Worm (Caenorhabditis elegans) whole organism, young adult: ENCODE results near the gene F54D10.7.

Experiments used
- D2030.7 ChIP-seq: fragments of 200-800 bp; sonication (Bioruptor generic); IDR thresholded peaks from 2 replicates; pipeline ENCODE4 v1.3.6; 2022; ENCODE audit warnings: missing genetic modification reagents, missing genetic modification characterization, missing compliant biosample characterization
- F10E7.11 ChIP-seq: sonication (generic microtip); optimal IDR thresholded peaks from 2 replicates; lab custom pipeline; 2017; ENCODE audit warnings: mild to moderate bottlenecking, missing genetic modification characterization, moderate library complexity, missing compliant biosample characterization
- F33H1.4 ChIP-seq: fragments of 200-800 bp; sonication (Bioruptor generic); IDR thresholded peaks from 2 replicates; pipeline ENCODE4 v1.3.6; 2022; ENCODE audit warnings: missing genetic modification reagents, missing genetic modification characterization, missing compliant biosample characterization
- F37B4.10 ChIP-seq: fragments of 200-800 bp; sonication (Bioruptor generic); IDR thresholded peaks from 2 replicates; pipeline ENCODE4 v1.3.6; 2022; ENCODE audit warnings: missing genetic modification characterization, missing compliant biosample characterization
- F57A8.1 ChIP-seq: fragments of 200-800 bp; sonication (Bioruptor generic); optimal IDR thresholded peaks from 2 replicates; lab custom pipeline; 2018; ENCODE audit warnings: mild to moderate bottlenecking, missing genetic modification characterization, moderate library complexity, missing compliant biosample characterization
- F57C9.4 ChIP-seq: sonication (generic microtip); optimal IDR thresholded peaks from 2 replicates; lab custom pipeline; 2017; ENCODE audit warnings: mild to moderate bottlenecking, missing genetic modification characterization, missing compliant biosample characterization
- K11D2.4 ChIP-seq: fragments of 200-800 bp; sonication (Bioruptor generic); IDR thresholded peaks from 2 replicates; pipeline ENCODE4 v1.3.6; 2022; ENCODE audit warnings: missing genetic modification reagents, missing genetic modification characterization, missing compliant biosample characterization
- T26A5.8 ChIP-seq: sonication (generic microtip); optimal IDR thresholded peaks from 2 replicates; lab custom pipeline; 2016; ENCODE audit warnings: missing genetic modification characterization, missing compliant biosample characterization
- Y56A3A.18 ChIP-seq: fragments of 200-800 bp; sonication (Bioruptor generic); IDR thresholded peaks from 2 replicates; pipeline ENCODE4 v1.3.6; 2022; ENCODE audit warnings: missing genetic modification reagents, missing genetic modification characterization, missing compliant biosample characterization
- ama-1 ChIP-seq, 3 experiments: fragments of 150-350 bp in 1 of 3; sonication (generic microtip) in 2 of 3; optimal IDR thresholded peaks; 2 replicates each; lab custom pipeline; 2014 to 2018; ENCODE audit warnings: missing biosample characterization in 2 of 3, missing genetic modification characterization in 2 of 3, missing genetic modification reagents in 2 of 3
- aptf-3 ChIP-seq: fragments of 200-800 bp; sonication (Bioruptor generic); IDR thresholded peaks from 2 replicates; pipeline ENCODE4 v1.3.6; 2022; ENCODE audit warnings: missing genetic modification characterization, missing compliant biosample characterization
- atf-7 ChIP-seq: sonication (generic microtip); optimal IDR thresholded peaks from 2 replicates; lab custom pipeline; 2017; ENCODE audit warnings: mild to moderate bottlenecking, missing genetic modification characterization, missing compliant biosample characterization
- attf-3 ChIP-seq: fragments of 200-800 bp; sonication (Bioruptor generic); conservative IDR thresholded peaks from 2 replicates; pipeline ENCODE4 v1.3.6; 2022; ENCODE audit warnings: missing genetic modification reagents, missing genetic modification characterization, missing compliant biosample characterization
- ceh-100 ChIP-seq: fragments of 200-800 bp; sonication (Bioruptor generic); IDR thresholded peaks from 2 replicates; pipeline ENCODE4 v1.3.6; 2022; ENCODE audit warnings: missing genetic modification reagents, missing genetic modification characterization, missing compliant biosample characterization
- ceh-91 ChIP-seq: fragments of 200-800 bp; sonication (Bioruptor generic); IDR thresholded peaks from 2 replicates; pipeline ENCODE4 v1.3.6; 2022; ENCODE audit warnings: missing genetic modification reagents, missing genetic modification characterization, missing compliant biosample characterization
- chd-7 ChIP-seq: sonication (generic microtip); optimal IDR thresholded peaks from 2 replicates; lab custom pipeline; 2016; ENCODE audit warnings: mild to moderate bottlenecking, missing genetic modification characterization, moderate library complexity, missing compliant biosample characterization
- die-1 ChIP-seq: sonication (generic microtip); optimal IDR thresholded peaks from 2 replicates; lab custom pipeline; 2016; ENCODE audit warnings: missing genotype, mild to moderate bottlenecking, missing genetic modification characterization, missing compliant biosample characterization
- dox-1 ChIP-seq: fragments of 200-800 bp; sonication (Bioruptor generic); IDR thresholded peaks from 2 replicates; pipeline ENCODE4 v1.3.6; 2022; ENCODE audit warnings: missing genetic modification reagents, missing genetic modification characterization, missing compliant biosample characterization
- dpff-1 ChIP-seq: sonication (generic microtip); optimal IDR thresholded peaks from 2 replicates; lab custom pipeline; 2017; ENCODE audit warnings: mild to moderate bottlenecking, missing genetic modification characterization, missing compliant biosample characterization
- efl-1 ChIP-seq: fragments of 150-350 bp; optimal IDR thresholded peaks from 2 replicates; lab custom pipeline; 2014; ENCODE audit warnings: missing biosample characterization, missing genetic modification reagents, missing genetic modification characterization
- egrh-3 ChIP-seq: fragments of 200-800 bp; sonication (Bioruptor generic); IDR thresholded peaks from 2 replicates; pipeline ENCODE4 v1.3.6; 2022; ENCODE audit warnings: missing genetic modification reagents, missing genetic modification characterization, missing compliant biosample characterization
- fkh-3 ChIP-seq: sonication (generic microtip); optimal IDR thresholded peaks from 2 replicates; lab custom pipeline; 2016; ENCODE audit warnings: mild to moderate bottlenecking, missing genetic modification characterization, missing compliant biosample characterization
- gei-17 ChIP-seq: fragments of 200-800 bp; sonication (Bioruptor generic); optimal IDR thresholded peaks from 2 replicates; lab custom pipeline; 2018; ENCODE audit warnings: mild to moderate bottlenecking, missing genetic modification characterization, missing compliant biosample characterization
- him-1 ChIP-seq: sonication (generic microtip); optimal IDR thresholded peaks from 2 replicates; lab custom pipeline; 2016; ENCODE audit warnings: missing genotype, missing genetic modification reagents, missing genetic modification characterization, missing compliant biosample characterization
- hlh-12 ChIP-seq: sonication (generic microtip); optimal IDR thresholded peaks from 2 replicates; lab custom pipeline; 2016; ENCODE audit warnings: missing genetic modification characterization, missing compliant biosample characterization
- hmg-20 ChIP-seq: fragments of 200-800 bp; sonication (Bioruptor generic); IDR thresholded peaks from 2 replicates; pipeline ENCODE4 v1.3.6; 2022; ENCODE audit warnings: missing genetic modification reagents, missing genetic modification characterization, missing compliant biosample characterization
- hsf-1 ChIP-seq: fragments of 200-800 bp; sonication (Bioruptor generic); IDR thresholded peaks from 2 replicates; pipeline ENCODE4 v1.3.6; 2022; ENCODE audit warnings: missing genetic modification reagents, missing genetic modification characterization, missing compliant biosample characterization
- let-526 ChIP-seq: fragments of 200-800 bp; sonication (Bioruptor generic); IDR thresholded peaks from 2 replicates; pipeline ENCODE4 v1.3.6; 2022; ENCODE audit warnings: missing genetic modification reagents, missing genetic modification characterization, missing compliant biosample characterization
- lin-54 ChIP-seq: fragments of 200-800 bp; sonication (Bioruptor generic); optimal IDR thresholded peaks from 2 replicates; lab custom pipeline; 2018; ENCODE audit warnings: mild to moderate bottlenecking, missing genetic modification characterization, missing compliant biosample characterization
- lsl-1 ChIP-seq: fragments of 200-800 bp; sonication (Bioruptor generic); optimal IDR thresholded peaks from 2 replicates; lab custom pipeline; 2018; ENCODE audit warnings: mild to moderate bottlenecking, missing genetic modification characterization, moderate library complexity, missing compliant biosample characterization
- madf-6 ChIP-seq: fragments of 200-800 bp; sonication (Bioruptor generic); IDR thresholded peaks from 2 replicates; pipeline ENCODE4 v1.3.6; 2022; ENCODE audit warnings: missing genetic modification reagents, missing genetic modification characterization, missing compliant biosample characterization
- madf-8 ChIP-seq: fragments of 200-800 bp; sonication (Bioruptor generic); conservative IDR thresholded peaks from 2 replicates; pipeline ENCODE4 v1.3.6; 2022; ENCODE audit warnings: missing genetic modification reagents, missing genetic modification characterization, missing compliant biosample characterization
- mcd-1 ChIP-seq: fragments of 200-800 bp; sonication (Bioruptor generic); IDR thresholded peaks from 2 replicates; pipeline ENCODE4 v1.3.6; 2022; ENCODE audit warnings: missing genetic modification reagents, missing genetic modification characterization, missing compliant biosample characterization
- nhr-80 ChIP-seq: sonication (generic microtip); optimal IDR thresholded peaks from 2 replicates; lab custom pipeline; 2016; ENCODE audit warnings: missing genetic modification characterization, missing compliant biosample characterization
- sdz-38 ChIP-seq: sonication (generic microtip); optimal IDR thresholded peaks from 2 replicates; lab custom pipeline; 2016; ENCODE audit warnings: missing genotype, missing genetic modification characterization, missing compliant biosample characterization
- snpc-1.3 ChIP-seq: sonication (generic microtip); optimal IDR thresholded peaks from 2 replicates; lab custom pipeline; 2017; ENCODE audit warnings: missing genetic modification characterization, mild to moderate bottlenecking, missing compliant biosample characterization, antibody characterized with exemption, moderate library complexity, missing genotype, missing genetic modification reagents; ENCODE audit not compliant: insufficient read depth
- snpc-3.4 ChIP-seq: sonication (generic microtip); optimal IDR thresholded peaks from 2 replicates; lab custom pipeline; 2017; ENCODE audit warnings: missing genetic modification characterization, mild to moderate bottlenecking, missing compliant biosample characterization, antibody characterized with exemption, moderate library complexity, missing genotype, missing genetic modification reagents
- somi-1 ChIP-seq: fragments of 200-800 bp; sonication (Bioruptor generic); optimal IDR thresholded peaks from 2 replicates; lab custom pipeline; 2018; ENCODE audit warnings: mild to moderate bottlenecking, missing genetic modification characterization, missing compliant biosample characterization
- tbp1 ChIP-seq: fragments of 200-800 bp; sonication (Bioruptor generic); optimal IDR thresholded peaks from 2 replicates; lab custom pipeline; 2018; ENCODE audit warnings: mild to moderate bottlenecking, missing genetic modification characterization, missing compliant biosample characterization
- tbx-9 ChIP-seq: sonication (generic microtip); optimal IDR thresholded peaks from 2 replicates; lab custom pipeline; 2016; ENCODE audit warnings: borderline replicate concordance, missing genetic modification characterization, inconsistent platforms, missing compliant biosample characterization
- xnd-1 ChIP-seq: sonication (generic microtip); optimal IDR thresholded peaks from 2 replicates; lab custom pipeline; 2016; ENCODE audit warnings: missing genotype, missing genetic modification reagents, missing genetic modification characterization, missing compliant biosample characterization
- zim-3 ChIP-seq: sonication (generic microtip); optimal IDR thresholded peaks from 2 replicates; lab custom pipeline; 2017; ENCODE audit warnings: mild to moderate bottlenecking, missing genetic modification characterization, moderate library complexity, missing compliant biosample characterization
- ztf-22 ChIP-seq: fragments of 200-800 bp; sonication (Bioruptor generic); optimal IDR thresholded peaks from 2 replicates; lab custom pipeline; 2018; ENCODE audit warnings: mild to moderate bottlenecking, missing genetic modification characterization, moderate library complexity, missing compliant biosample characterization
- ztf-25 ChIP-seq: fragments of 200-800 bp; sonication (Bioruptor generic); IDR thresholded peaks from 2 replicates; pipeline ENCODE4 v1.3.6; 2022; ENCODE audit warnings: missing genetic modification reagents, missing genetic modification characterization, missing compliant biosample characterization
- ztf-26 ChIP-seq: sonication (generic microtip); optimal IDR thresholded peaks from 2 replicates; lab custom pipeline; 2017; ENCODE audit warnings: missing genetic modification characterization, missing compliant biosample characterization
- ztf-3 ChIP-seq: fragments of 200-800 bp; sonication (Bioruptor generic); optimal IDR thresholded peaks from 2 replicates; lab custom pipeline; 2018; ENCODE audit warnings: mild to moderate bottlenecking, missing genetic modification characterization, missing compliant biosample characterization
- ztf-6 ChIP-seq: fragments of 200-800 bp; sonication (Bioruptor generic); IDR thresholded peaks from 2 replicates; pipeline ENCODE4 v1.3.6; 2022; ENCODE audit warnings: missing genetic modification reagents, missing genetic modification characterization, missing compliant biosample characterization

F54D10.7 gene

ce11 chrII:3808643-3809042, 12.5 kb downstream of the F54D10.7 start:
- TF ChIP-seq him-1 = peak; percentile 33
- no peak for TF ChIP-seq tbp1 (GFP tag; lab: Kevin White, UChicago)
- peak; percentile 79 for TF ChIP-seq madf-8 (GFP tag; lab: Robert Waterston, UW)
- TF ChIP-seq madf-6 (GFP tag; lab: Robert Waterston, UW) = peak; percentile 93
- TF ChIP-seq snpc-1.3 (tag; lab: Kevin White, UChicago) = peak; percentile 12
- peak; percentile 61; the same call in 1 of the 2 replicates for TF ChIP-seq ceh-91 (GFP tag; lab: Robert Waterston, UW)
- TF ChIP-seq lsl-1 (GFP tag; lab: Kevin White, UChicago) = peak; percentile 95
- TF ChIP-seq xnd-1 (tag; lab: Kevin White, UChicago) = peak; percentile 98
- TF ChIP-seq lin-54 (GFP tag; lab: Kevin White, UChicago) = no peak
- no peak for TF ChIP-seq ztf-25 (GFP tag; lab: Robert Waterston, UW)
- TF ChIP-seq gei-17 (GFP tag; lab: Kevin White, UChicago) = no peak
- TF ChIP-seq D2030.7 (GFP tag; lab: Robert Waterston, UW) = peak; percentile 32; the same call in 1 of the 2 replicates
- no peak for TF ChIP-seq F57C9.4 (tag; lab: Kevin White, UChicago)
- TF ChIP-seq Y56A3A.18 (GFP tag; lab: Robert Waterston, UW) = no peak
- peak; percentile 52 for TF ChIP-seq F33H1.4
- no peak for TF ChIP-seq ceh-100 (GFP tag; lab: Robert Waterston, UW)
- TF ChIP-seq, all 124 proteins: peak for 9

- no peak for TF ChIP-seq F37B4.10
- no peak for TF ChIP-seq ama-1 (optimal IDR thresholded peaks at IDR 0.05; lab: Kevin White, UChicago)
- no peak for TF ChIP-seq ama-1 (GFP tag; optimal IDR thresholded peaks at IDR 0.05; lab: Kevin White, UChicago)
- TF ChIP-seq efl-1 (GFP tag; lab: Kevin White, UChicago) = peak; percentile 43
- TF ChIP-seq ztf-26 (tag; lab: Kevin White, UChicago) = no peak
- TF ChIP-seq tbp1 (GFP tag; lab: Kevin White, UChicago) = peak; percentile 14
- TF ChIP-seq chd-7 (tag; lab: Kevin White, UChicago) = no peak
- no peak for TF ChIP-seq Y56A3A.18 (GFP tag; lab: Robert Waterston, UW)
- TF ChIP-seq ztf-6 = no peak
- no peak for TF ChIP-seq tbx-9 (tag; lab: Kevin White, UChicago)
- 0 out of 2 replicates have a peak, but pooled peaks have one; percentile 46 for TF ChIP-seq dox-1 (GFP tag; lab: Robert Waterston, UW)
- no peak for TF ChIP-seq F57A8.1
- no peak for TF ChIP-seq let-526 (GFP tag; lab: Robert Waterston, UW)
- TF ChIP-seq hsf-1 = no peak
- no peak for TF ChIP-seq ztf-22 (GFP tag; lab: Kevin White, UChicago)
- TF ChIP-seq fkh-3 (tag; lab: Kevin White, UChicago) = no peak
- no peak for TF ChIP-seq aptf-3 (GFP tag; lab: Robert Waterston, UW)
- no peak for TF ChIP-seq dpff-1 (tag; lab: Kevin White, UChicago)
- TF ChIP-seq die-1 (tag; lab: Kevin White, UChicago) = no peak
- TF ChIP-seq somi-1 (GFP tag; lab: Kevin White, UChicago) = no peak
- no peak for TF ChIP-seq atf-7
- peak; percentile 73 for TF ChIP-seq mcd-1
- no peak for TF ChIP-seq nhr-80 (tag; lab: Kevin White, UChicago)
- TF ChIP-seq F10E7.11 (tag; lab: Kevin White, UChicago) = no peak
- TF ChIP-seq T26A5.8 (tag; lab: Kevin White, UChicago) = no peak
- no peak for TF ChIP-seq ztf-3
- peak; percentile 25 for TF ChIP-seq snpc-3.4 (tag; lab: Kevin White, UChicago)
- TF ChIP-seq K11D2.4 (GFP tag; lab: Robert Waterston, UW) = no peak
- peak; percentile 63; the same call in 1 of the 2 replicates for TF ChIP-seq madf-6 (GFP tag; lab: Robert Waterston, UW)
- no peak for TF ChIP-seq lsl-1 (GFP tag; lab: Kevin White, UChicago)
- TF ChIP-seq hlh-12 (tag; lab: Kevin White, UChicago) = no peak
- no peak for TF ChIP-seq attf-3
- no peak for TF ChIP-seq ceh-91 (GFP tag; lab: Robert Waterston, UW)
- TF ChIP-seq egrh-3 (GFP tag; lab: Robert Waterston, UW) = no peak
- TF ChIP-seq zim-3 (tag; lab: Kevin White, UChicago) = no peak
- TF ChIP-seq D2030.7 (GFP tag; lab: Robert Waterston, UW) = 0 out of 2 replicates have a peak, but pooled peaks have one; percentile 33
- no peak for TF ChIP-seq hmg-20
- no peak for TF ChIP-seq gei-17 (GFP tag; lab: Kevin White, UChicago)
- no peak for TF ChIP-seq sdz-38
These were observed 13.0 kb downstream of the F54D10.7 start, which contains the start of gene F54D10.5 for ce11 chrII:3808104-3808503. Gene F54D10.5 (minus strand): TSS chrII:3808177.
